Worm (Caenorhabditis elegans) whole organism, L1 larva: Measurements from ENCODE around the gene nmur-1.

Experiments used
- fos-1 ChIP-seq: fragments of 150-350 bp; optimal IDR thresholded peaks from 2 replicates; lab custom pipeline; 2014; ENCODE audit warnings: missing biosample characterization, missing genetic modification characterization
- nhr-76 ChIP-seq: sonication (generic microtip); optimal IDR thresholded peaks from 2 replicates; lab custom pipeline; 2017; ENCODE audit warnings: missing biosample characterization, missing genetic modification characterization
- pag-3 ChIP-seq: sonication (generic microtip); optimal IDR thresholded peaks from 2 replicates; lab custom pipeline; 2017; ENCODE audit warnings: missing genetic modification characterization, mild to moderate bottlenecking, missing compliant biosample characterization, antibody characterized with exemption, borderline replicate concordance; ENCODE audit not compliant: insufficient read depth

- no peak for TF ChIP-seq pag-3 (tag; lab: Kevin White, UChicago)
- TF ChIP-seq fos-1 (tag; lab: Kevin White, UChicago) = no peak
- no peak for TF ChIP-seq nhr-76
Observed at ce11 chrX:8998809-8999208, 18.0 kb downstream of the nmur-1 start, which contains the start of gene C24A3.1.
